Fruit fly (Drosophila melanogaster) whole organism, wandering third instar larva: ENCODE measurements around the gene Mst77F.

Source experiments
- Abd-B ChIP-seq: fragments of >200 bp; optimal IDR thresholded peaks from 2 replicates; lab custom pipeline; 2017; ENCODE audit warnings: missing biosample characterization, missing genetic modification characterization
- CG32264 ChIP-seq: fragments of 200-800 bp; sonication (Bioruptor generic); optimal IDR thresholded peaks from 2 replicates; lab custom pipeline; 2016; ENCODE audit warnings: missing biosample characterization, missing genetic modification characterization
- CG9705 ChIP-seq: fragments of 200-800 bp; sonication (Bioruptor generic); optimal IDR thresholded peaks from 2 replicates; lab custom pipeline; 2018; ENCODE audit warnings: missing biosample characterization, mild to moderate bottlenecking, missing genetic modification characterization
- CrebA ChIP-seq: fragments of 200-800 bp; sonication (Bioruptor generic); optimal IDR thresholded peaks from 2 replicates; lab custom pipeline; 2016; ENCODE audit warnings: missing biosample characterization, mild to moderate bottlenecking, missing genetic modification characterization, borderline replicate concordance
- Dfd ChIP-seq: fragments of >200 bp; optimal IDR thresholded peaks from 2 replicates; lab custom pipeline; 2017; ENCODE audit warnings: missing biosample characterization, missing genetic modification characterization
- Dif ChIP-seq: fragments of 200-275, 200-300 bp; sonication (Bioruptor generic); optimal IDR thresholded peaks from 2 replicates; lab custom pipeline; 2018; ENCODE audit warnings: missing biosample characterization, missing genetic modification characterization; ENCODE audit not compliant: partially characterized antibody
- GATAd ChIP-seq: sonication (Bioruptor generic); optimal IDR thresholded peaks from 2 replicates; lab custom pipeline; 2016; ENCODE audit warnings: missing biosample characterization, missing genetic modification characterization
- HLH106 ChIP-seq: fragments of 200-800 bp; optimal IDR thresholded peaks from 3 replicates; lab custom pipeline; 2019; ENCODE audit warnings: missing biosample characterization, mild to moderate bottlenecking, missing genetic modification characterization, moderate library complexity
- Hnf4 ChIP-seq: fragments of 200-800 bp; sonication (Bioruptor generic); optimal IDR thresholded peaks from 2 replicates; lab custom pipeline; 2016; ENCODE audit warnings: missing biosample characterization, mild to moderate bottlenecking, missing genetic modification characterization
- Hr78 ChIP-seq: fragments of >200 bp; optimal IDR thresholded peaks from 2 replicates; lab custom pipeline; 2017; ENCODE audit warnings: missing biosample characterization, missing genetic modification characterization
- Hr83 ChIP-seq: fragments of 200-300 bp; sonication (Bioruptor generic); optimal IDR thresholded peaks from 2 replicates; lab custom pipeline; 2016; ENCODE audit warnings: missing biosample characterization, mild to moderate bottlenecking, missing genetic modification characterization, moderate library complexity; ENCODE audit not compliant: poor library complexity, severe bottlenecking
- Jra ChIP-seq: sonication (Bioruptor generic); optimal IDR thresholded peaks from 2 replicates; lab custom pipeline; 2016; ENCODE audit warnings: missing biosample characterization, missing genetic modification characterization
- Mio ChIP-seq: sonication (Bioruptor generic); optimal IDR thresholded peaks from 2 replicates; lab custom pipeline; 2016; ENCODE audit warnings: missing biosample characterization, missing genetic modification characterization
- Myc ChIP-seq: fragments of >200 bp; optimal IDR thresholded peaks from 2 replicates; lab custom pipeline; 2017
- N ChIP-seq: fragments of >200 bp; optimal IDR thresholded peaks from 2 replicates; lab custom pipeline; 2018; ENCODE audit warnings: missing biosample characterization, missing external identifiers, missing genetic modification characterization
- OdsH ChIP-seq: fragments of 200-800 bp; sonication (Bioruptor generic); optimal IDR thresholded peaks from 2 replicates; lab custom pipeline; 2016; ENCODE audit warnings: missing biosample characterization, mild to moderate bottlenecking, missing genetic modification characterization
- Rel ChIP-seq, 2 experiments: fragments of 200-800 bp; sonication (Bioruptor generic) in 1 of 2; optimal IDR thresholded peaks; 2 replicates in 1 of 2; 3 replicates in 1 of 2; lab custom pipeline; 2016 to 2019; ENCODE audit warnings: mild to moderate bottlenecking in 2 of 2, missing biosample characterization in 2 of 2, missing genetic modification characterization in 2 of 2, moderate library complexity in 1 of 2
- Sp1 ChIP-seq: fragments of 200-800 bp; sonication (Bioruptor generic); optimal IDR thresholded peaks from 3 replicates; lab custom pipeline; 2019; ENCODE audit warnings: missing biosample characterization, mild to moderate bottlenecking, missing genetic modification characterization, moderate library complexity
- Vsx2 ChIP-seq: fragments of 200-300, 225-300 bp; sonication (Bioruptor generic); optimal IDR thresholded peaks from 2 replicates; lab custom pipeline; 2018; ENCODE audit warnings: missing biosample characterization, missing genetic modification characterization; ENCODE audit not compliant: partially characterized antibody
- br ChIP-seq: fragments of 200-800 bp; sonication (Bioruptor generic); optimal IDR thresholded peaks from 2 replicates; lab custom pipeline; 2016; ENCODE audit warnings: missing biosample characterization, missing genetic modification characterization
- brk ChIP-seq: fragments of 200-800 bp; sonication (Bioruptor generic); optimal IDR thresholded peaks from 2 replicates; lab custom pipeline; 2016; ENCODE audit warnings: missing biosample characterization, mild to moderate bottlenecking, missing genetic modification characterization
- dl ChIP-seq, 2 experiments: fragments of 175-275, 200-275 bp in 1 of 2; fragments of 200-275 bp in 1 of 2; sonication (Bioruptor generic); optimal IDR thresholded peaks; lab custom pipeline; 2018; ENCODE audit warnings: mild to moderate bottlenecking in 2 of 2, missing biosample characterization in 2 of 2, missing genetic modification characterization in 2 of 2, moderate library complexity in 2 of 2; ENCODE audit not compliant: partially characterized antibody in 2 of 2, insufficient read depth in 1 of 2
- dmrt93B ChIP-seq: fragments of 200-800 bp; sonication (Bioruptor generic); optimal IDR thresholded peaks from 2 replicates; lab custom pipeline; 2018; ENCODE audit warnings: missing biosample characterization, mild to moderate bottlenecking, missing genetic modification characterization
- dsf ChIP-seq: sonication (Bioruptor generic); optimal IDR thresholded peaks from 2 replicates; lab custom pipeline; 2016; ENCODE audit warnings: missing biosample characterization, missing genetic modification characterization, borderline replicate concordance
- ey ChIP-seq: fragments of 200-800 bp; sonication (Bioruptor generic); optimal IDR thresholded peaks from 2 replicates; lab custom pipeline; 2016; ENCODE audit warnings: missing biosample characterization, missing genetic modification characterization
- foxo ChIP-seq, 2 experiments: fragments of 200-800 bp; sonication (Bioruptor generic); optimal IDR thresholded peaks; 2 replicates in 1 of 2; 3 replicates in 1 of 2; lab custom pipeline; 2016 to 2017; ENCODE audit warnings: missing biosample characterization in 2 of 2, missing genetic modification characterization in 2 of 2
- fru ChIP-seq: fragments of 200-800 bp; sonication (Bioruptor generic); optimal IDR thresholded peaks from 3 replicates; lab custom pipeline; 2016; ENCODE audit warnings: missing biosample characterization, mild to moderate bottlenecking, missing genetic modification characterization
- h ChIP-seq: fragments of 200-800 bp; sonication (Bioruptor generic); optimal IDR thresholded peaks from 3 replicates; lab custom pipeline; 2016; ENCODE audit warnings: missing biosample characterization, mild to moderate bottlenecking, missing genetic modification characterization
- jim ChIP-seq: fragments of 175-275, 200-325 bp; sonication (Bioruptor generic); optimal IDR thresholded peaks from 2 replicates; lab custom pipeline; 2016; ENCODE audit warnings: missing biosample characterization, mild to moderate bottlenecking, missing genetic modification characterization
- lola ChIP-seq: fragments of >200 bp; optimal IDR thresholded peaks from 2 replicates; lab custom pipeline; 2017; ENCODE audit warnings: missing biosample characterization, missing genetic modification characterization
- pan ChIP-seq: fragments of >200 bp; optimal IDR thresholded peaks from 2 replicates; lab custom pipeline; 2017
- psq ChIP-seq: fragments of 200-800 bp; sonication (Bioruptor generic); optimal IDR thresholded peaks from 3 replicates; lab custom pipeline; 2017; ENCODE audit warnings: missing biosample characterization, mild to moderate bottlenecking, missing genetic modification characterization, moderate library complexity
- rgr ChIP-seq: fragments of 200-800 bp; sonication (Bioruptor generic); optimal IDR thresholded peaks from 3 replicates; lab custom pipeline; 2016; ENCODE audit warnings: missing biosample characterization, mild to moderate bottlenecking, missing genetic modification characterization
- sage ChIP-seq: fragments of 200-800 bp; sonication (Bioruptor generic); optimal IDR thresholded peaks from 2 replicates; lab custom pipeline; 2016; ENCODE audit warnings: missing biosample characterization, mild to moderate bottlenecking, missing genetic modification characterization
- sv ChIP-seq: fragments of 200-800 bp; sonication (Bioruptor generic); optimal IDR thresholded peaks from 3 replicates; lab custom pipeline; 2016; ENCODE audit warnings: missing biosample characterization, missing genetic modification characterization
- tai ChIP-seq: sonication (Bioruptor generic); optimal IDR thresholded peaks from 2 replicates; lab custom pipeline; 2016; ENCODE audit warnings: missing biosample characterization, missing genetic modification characterization
- usp ChIP-seq: fragments of >200 bp; optimal IDR thresholded peaks from 2 replicates; lab custom pipeline; 2017; ENCODE audit warnings: missing biosample characterization, missing genetic modification characterization
- woc ChIP-seq: sonication (Bioruptor generic); optimal IDR thresholded peaks from 2 replicates; lab custom pipeline; 2016; ENCODE audit warnings: missing biosample characterization, mild to moderate bottlenecking, missing genetic modification characterization

Mst77F gene

DNA sequence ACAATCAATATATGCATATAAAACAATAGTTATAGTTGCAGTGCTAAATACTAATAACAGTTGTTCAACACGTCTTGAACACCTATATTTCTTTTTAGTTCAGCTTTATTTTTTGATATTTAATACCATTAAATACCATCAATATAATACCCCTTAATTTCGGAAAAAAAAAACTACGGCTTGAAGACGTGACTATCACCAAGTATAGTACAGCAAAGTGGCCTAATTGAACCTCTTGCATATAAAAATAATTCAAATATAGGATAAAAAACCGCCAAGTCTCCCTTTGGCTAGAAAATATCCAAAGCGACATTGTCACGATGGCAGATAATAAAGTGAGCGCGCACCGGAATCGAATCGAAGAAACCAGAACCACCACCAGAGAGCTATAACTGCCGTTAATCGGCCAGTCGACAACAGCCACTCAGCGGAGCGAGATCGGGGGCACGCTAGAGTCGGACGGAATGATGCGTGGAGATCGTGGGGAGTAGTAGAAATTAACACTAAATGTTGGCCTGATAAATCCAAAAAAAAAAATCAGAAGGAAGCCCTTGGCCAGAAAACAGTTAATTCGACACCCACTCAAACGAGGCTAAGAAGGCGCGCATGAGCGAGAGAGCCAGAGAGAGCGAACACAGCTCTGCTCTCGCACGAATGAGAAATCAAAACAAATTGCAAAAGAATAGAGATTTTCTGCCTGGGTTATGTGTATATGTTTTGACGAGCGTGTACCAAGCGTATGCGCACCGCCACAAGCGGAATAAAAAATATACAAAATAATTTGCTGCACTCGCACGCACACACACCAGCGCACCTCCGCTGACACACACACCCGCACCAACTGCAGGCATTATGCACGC, 32.8 kb downstream of the Mst77F start:
- TF ChIP-seq h (GFP tag; lab: Kevin White, UChicago) (peak; percentile 31), dl (GFP tag; optimal IDR thresholded peaks at IDR 0.05; lab: Kevin White, UChicago; ENCODE audit: insufficient read depth in 1 of 2, partially characterized antibody in 2 of 2) (peak; percentile 90 to 92), Jra (peak; percentile 57), Hr83 (GFP tag; lab: Kevin White, UChicago) (peak; percentile 24), CrebA (GFP tag; lab: Kevin White, UChicago) (no peak), jim (GFP tag; lab: Kevin White, UChicago) (no peak), fru (peak; percentile 36), dsf (GFP tag; lab: Kevin White, UChicago) (no peak), N (GFP tag; lab: Kevin White, UChicago) (no peak), usp (GFP tag; lab: Kevin White, UChicago) (no peak), Mio (GFP tag; lab: Kevin White, UChicago) (no peak), GATAd (GFP tag; lab: Kevin White, UChicago) (no peak), dmrt93B (no peak), HLH106 (tag; lab: Kevin White, UChicago) (peak; percentile 53), Myc (lab: Kevin White, UChicago) (peak; percentile 100), Rel (GFP tag; optimal IDR thresholded peaks at IDR 0.05; lab: Kevin White, UChicago) (no peak), Rel (tag; optimal IDR thresholded peaks at IDR 0.05; lab: Kevin White, UChicago) (peak; percentile 16), woc (GFP tag; lab: Kevin White, UChicago) (peak; percentile 87), sage (GFP tag; lab: Kevin White, UChicago) (peak; percentile 56), sv (GFP tag; lab: Kevin White, UChicago) (peak; percentile 39), br (GFP tag; lab: Kevin White, UChicago) (no peak), brk (no peak), lola (GFP tag; lab: Kevin White, UChicago) (no peak), pan (lab: Kevin White, UChicago) (no peak), Abd-B (GFP tag; lab: Kevin White, UChicago) (no peak), OdsH (GFP tag; lab: Kevin White, UChicago) (peak; percentile 25), CG32264 (no peak), tai (no peak), Sp1 (peak; percentile 68), Dfd (GFP tag; lab: Kevin White, UChicago) (no peak), CG9705 (GFP tag; lab: Kevin White, UChicago) (no peak), Dif (GFP tag; lab: Kevin White, UChicago) (peak; percentile 93), foxo (GFP tag; optimal IDR thresholded peaks at IDR 0.05; lab: Kevin White, UChicago) (peak in 1 of 2 experiments; percentile 38), rgr (GFP tag; lab: Kevin White, UChicago) (peak; percentile 15), ey (GFP tag; lab: Kevin White, UChicago) (peak; percentile 33), psq (GFP tag; lab: Kevin White, UChicago) (peak; percentile 88), Hnf4 (GFP tag; lab: Kevin White, UChicago) (no peak), Vsx2 (no peak), Hr78 (GFP tag; lab: Kevin White, UChicago) (no peak)

DNA sequence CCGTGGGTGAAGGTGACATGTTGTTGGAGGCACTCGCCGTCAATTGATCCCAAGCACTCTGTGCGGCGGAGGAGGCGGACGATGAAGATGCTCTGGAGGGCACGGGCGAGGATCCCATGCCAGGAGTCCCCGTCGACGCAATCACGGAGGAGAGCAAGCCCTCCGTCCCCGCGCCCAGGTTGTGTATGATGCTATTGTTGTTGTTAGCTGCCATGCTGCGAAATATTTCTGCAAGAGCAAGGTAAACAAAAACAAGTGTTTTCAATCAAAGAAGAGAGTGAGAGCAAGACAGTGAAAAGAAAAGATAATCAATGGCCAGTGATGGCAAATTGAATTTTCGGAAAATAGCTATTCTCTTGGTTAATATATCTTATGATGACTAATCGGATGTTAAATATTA, 33.4 kb downstream of the Mst77F start:
- TF ChIP-seq jim (GFP tag; lab: Kevin White, UChicago) (no peak), foxo (GFP tag; optimal IDR thresholded peaks at IDR 0.05; lab: Kevin White, UChicago) (no peak), brk (no peak), Rel (GFP tag; optimal IDR thresholded peaks at IDR 0.05; lab: Kevin White, UChicago) (no peak), Rel (tag; optimal IDR thresholded peaks at IDR 0.05; lab: Kevin White, UChicago) (peak; percentile 75), Sp1 (no peak)
